Fruit fly (Drosophila melanogaster) S2 (cell line): ENCODE data around the gene CG14329.

Source experiments
- CG8478 ChIP-seq: fragments of >200 bp; optimal IDR thresholded peaks from 2 replicates; lab custom pipeline; 2018
- CTCF ChIP-seq, 2 experiments: fragments of >200 bp; optimal IDR thresholded peaks; 2 replicates each; lab custom pipeline; 2018

The CG14329 gene

DNA sequence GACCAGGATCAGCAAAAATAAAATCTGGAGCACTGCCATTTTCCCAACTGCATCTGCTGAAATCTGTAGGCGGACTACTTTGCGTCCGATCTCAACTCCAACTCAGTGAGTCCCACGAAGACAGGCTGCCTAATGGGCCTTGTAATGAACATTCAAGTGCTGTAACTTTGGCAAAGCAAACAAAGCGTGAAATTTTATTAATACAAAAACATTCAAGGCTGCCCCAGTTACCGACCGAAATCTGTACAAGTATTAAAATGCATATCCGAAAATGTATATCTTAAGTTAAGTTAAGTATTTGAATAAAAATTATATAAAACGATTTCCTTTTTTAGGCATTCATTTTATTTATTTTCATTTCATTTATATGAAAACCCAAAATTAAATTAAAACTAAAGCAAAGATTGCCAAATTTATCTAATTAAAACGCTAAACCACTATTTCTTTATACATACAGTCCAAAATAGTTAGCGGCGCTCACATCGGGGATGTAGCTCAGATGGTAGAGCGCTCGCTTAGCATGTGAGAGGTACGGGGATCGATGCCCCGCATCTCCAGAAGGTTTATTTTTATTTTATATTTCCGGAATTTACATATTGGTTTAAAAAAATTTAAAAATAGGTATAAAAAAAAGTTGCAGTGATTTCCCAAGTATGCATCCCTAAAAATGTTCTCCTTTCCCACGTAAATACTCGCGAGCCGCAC, 13.1 kb downstream of the CG14329 start, which contains the start of gene CG14323:
Gene CG14323, minus strand, starts transcription at position 51 of the 705 bp plus-strand sequence.
- no peak for TF ChIP-seq CTCF (optimal IDR thresholded peaks at IDR 0.05; lab: Kevin White, UChicago)
- no peak for TF ChIP-seq CG8478 (lab: Kevin White, UChicago)

DNA sequence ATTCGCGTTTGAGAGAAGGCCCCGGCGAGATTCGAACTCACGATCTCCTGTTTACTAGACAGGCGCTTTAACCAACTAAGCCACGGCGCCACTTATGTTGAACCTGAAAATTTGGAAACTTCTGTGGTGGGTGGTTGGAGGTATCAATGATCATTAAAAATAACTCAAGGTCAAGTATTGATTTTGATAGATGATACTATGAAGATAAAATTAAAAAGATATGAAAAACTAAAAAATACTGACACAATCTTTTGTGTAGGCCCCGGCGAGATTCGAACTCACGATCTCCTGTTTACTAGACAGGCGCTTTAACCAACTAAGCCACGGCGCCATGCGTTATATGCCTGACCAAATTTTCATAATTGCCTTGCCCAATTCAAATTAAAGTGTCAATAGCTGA, 15.4 kb downstream of the CG14329 start:
- TF ChIP-seq CG8478 (lab: Kevin White, UChicago), result no peak
- TF ChIP-seq CTCF (optimal IDR thresholded peaks at IDR 0.05; lab: Kevin White, UChicago), result no peak

DNA sequence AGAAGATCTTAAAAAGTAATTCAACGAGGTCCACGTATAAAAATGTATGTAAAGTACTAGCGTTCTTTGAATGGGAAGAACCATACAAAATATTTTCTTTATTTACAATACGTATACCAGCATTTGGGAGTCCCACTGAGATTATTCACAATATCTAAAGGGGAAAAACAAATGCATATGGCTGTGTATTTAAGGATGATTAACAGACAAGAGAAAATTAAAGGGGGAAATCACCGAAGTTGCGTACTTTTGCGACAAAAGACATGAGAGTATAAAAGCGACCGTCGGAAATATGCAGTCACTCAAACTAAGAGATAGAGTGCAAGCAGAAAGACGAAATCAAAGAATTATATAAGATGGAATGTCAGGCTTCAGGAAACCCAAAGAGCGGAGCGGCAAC, 15.8 kb downstream of the CG14329 start, which contains the start of gene AttD:
Gene AttD, plus strand, starts transcription at position 301 of the 400 bp plus-strand sequence.
- TF ChIP-seq CTCF (optimal IDR thresholded peaks at IDR 0.05; lab: Kevin White, UChicago) (no peak), CG8478 (lab: Kevin White, UChicago) (no peak)

DNA sequence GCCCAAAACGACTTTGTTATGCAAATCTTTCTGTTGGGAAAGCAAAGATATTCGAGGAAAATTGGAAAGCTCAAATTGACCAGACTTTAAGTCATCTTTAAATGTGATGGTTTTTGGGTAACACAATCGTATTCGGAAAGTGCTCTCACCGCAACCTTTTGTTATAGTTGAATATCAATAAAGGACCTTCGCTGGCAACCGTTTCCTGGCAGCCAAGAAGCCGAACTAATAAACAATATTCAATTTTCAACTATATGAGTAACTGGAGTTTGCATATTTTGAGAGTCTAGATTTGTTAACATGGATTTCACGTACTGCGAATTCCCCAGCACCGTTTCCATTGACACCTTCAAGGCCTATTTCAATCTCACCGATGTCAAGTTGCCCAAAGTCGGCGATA, 17.7 kb downstream of the CG14329 start, which contains the start of gene CG14325:
Gene CG14325, plus strand, starts transcription at position 301 of the 400 bp plus-strand sequence.
- no peak for TF ChIP-seq CG8478 (lab: Kevin White, UChicago)
- no peak for TF ChIP-seq CTCF (optimal IDR thresholded peaks at IDR 0.05; lab: Kevin White, UChicago)

DNA sequence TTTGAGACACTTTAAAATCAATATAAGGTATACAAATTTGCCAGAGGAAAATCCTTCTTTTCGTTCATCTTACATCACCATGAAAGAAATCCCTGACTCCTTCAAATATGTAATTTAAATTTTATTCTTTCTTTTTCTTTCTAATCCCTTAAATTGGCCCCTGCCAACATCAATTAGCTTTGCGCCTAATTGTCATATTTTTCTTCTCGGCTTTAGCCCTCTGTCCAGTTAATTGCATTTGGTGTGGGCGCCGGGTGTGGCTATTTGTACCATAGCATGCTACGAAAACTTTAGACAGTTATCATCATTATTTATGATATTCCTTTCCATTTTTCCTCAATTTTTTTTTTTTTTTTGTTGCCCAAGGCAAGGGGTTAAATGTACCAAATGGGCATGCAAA, 21.3 kb downstream of the CG14329 start, which contains the start of gene CG43175:
Gene CG43175, plus strand, starts transcription at position 301 of the 400 bp plus-strand sequence.
- TF ChIP-seq CTCF (optimal IDR thresholded peaks at IDR 0.05; lab: Kevin White, UChicago) (no peak), CG8478 (lab: Kevin White, UChicago) (no peak)

DNA sequence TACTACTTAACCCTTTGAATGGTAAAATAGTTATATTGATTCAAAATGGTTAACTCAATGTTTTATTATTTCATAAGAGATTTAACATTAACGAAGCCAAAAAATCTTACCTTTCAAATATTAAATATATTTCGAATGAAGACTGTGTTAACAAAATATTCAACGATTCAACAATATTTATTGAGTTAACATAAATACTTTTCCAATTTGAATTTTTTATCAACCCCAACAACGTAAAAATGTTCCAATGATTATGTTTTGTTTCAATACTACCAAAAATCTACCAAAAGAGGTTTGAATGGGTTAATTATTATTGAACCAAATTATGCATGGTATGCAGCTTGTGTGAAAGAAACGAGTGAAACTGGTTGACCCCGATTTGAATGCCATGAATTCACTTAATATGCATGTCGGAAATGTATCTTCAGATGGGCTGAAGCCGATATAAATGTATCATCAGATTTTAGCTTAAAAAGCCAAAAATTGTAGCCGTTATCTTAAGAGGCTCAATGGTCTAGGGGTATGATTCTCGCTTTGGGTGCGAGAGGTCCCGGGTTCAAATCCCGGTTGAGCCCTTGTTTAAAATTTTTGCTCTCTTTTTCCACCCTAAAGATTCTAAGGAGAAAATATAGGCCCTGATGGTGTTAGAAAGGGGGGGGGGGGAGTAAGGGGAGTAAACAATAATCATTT, 22.2 kb downstream of the CG14329 start:
- no peak for TF ChIP-seq CG8478 (lab: Kevin White, UChicago)
- TF ChIP-seq CTCF (optimal IDR thresholded peaks at IDR 0.05; lab: Kevin White, UChicago), result no peak

DNA sequence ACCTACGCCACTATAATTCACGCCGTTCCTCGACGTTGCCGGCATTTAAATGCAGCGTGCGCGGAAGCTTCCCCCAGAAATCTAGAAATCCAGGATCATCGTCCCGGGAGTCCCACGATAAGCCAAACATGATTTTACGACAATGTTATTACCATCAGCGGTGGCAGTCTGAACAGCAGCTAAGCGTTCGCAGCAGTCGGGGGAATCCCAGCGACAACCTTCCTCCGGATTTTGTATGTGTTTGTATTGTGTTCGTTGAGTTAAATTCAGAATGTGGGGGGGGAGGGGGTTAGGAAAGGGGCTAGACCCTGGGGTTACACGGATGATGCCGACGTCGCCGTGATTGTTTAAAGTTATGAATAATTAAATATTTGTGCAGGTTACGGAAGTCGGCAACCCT, 34.9 kb downstream of the CG14329 start:
- TF ChIP-seq CG8478 (lab: Kevin White, UChicago), result no peak

DNA sequence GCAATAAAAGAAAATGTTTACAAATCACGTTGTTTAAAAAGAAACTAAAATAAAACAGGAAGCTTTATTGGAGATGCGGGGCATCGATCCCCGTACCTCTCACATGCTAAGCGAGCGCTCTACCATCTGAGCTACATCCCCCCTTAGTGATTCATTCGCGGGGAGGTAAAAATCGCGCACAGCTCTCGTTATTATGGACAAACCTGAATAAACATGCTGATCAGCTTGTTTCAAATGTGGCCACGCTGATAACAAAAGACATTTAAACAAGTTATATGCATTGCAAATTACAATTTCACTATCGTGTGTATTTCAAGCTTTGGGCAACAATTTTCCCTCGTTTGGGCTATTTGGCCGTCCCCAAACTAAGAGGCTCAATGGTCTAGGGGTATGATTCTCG, 36.1 kb downstream of the CG14329 start:
- TF ChIP-seq CTCF (optimal IDR thresholded peaks at IDR 0.05; lab: Kevin White, UChicago) (no peak), CG8478 (lab: Kevin White, UChicago) (no peak)

DNA sequence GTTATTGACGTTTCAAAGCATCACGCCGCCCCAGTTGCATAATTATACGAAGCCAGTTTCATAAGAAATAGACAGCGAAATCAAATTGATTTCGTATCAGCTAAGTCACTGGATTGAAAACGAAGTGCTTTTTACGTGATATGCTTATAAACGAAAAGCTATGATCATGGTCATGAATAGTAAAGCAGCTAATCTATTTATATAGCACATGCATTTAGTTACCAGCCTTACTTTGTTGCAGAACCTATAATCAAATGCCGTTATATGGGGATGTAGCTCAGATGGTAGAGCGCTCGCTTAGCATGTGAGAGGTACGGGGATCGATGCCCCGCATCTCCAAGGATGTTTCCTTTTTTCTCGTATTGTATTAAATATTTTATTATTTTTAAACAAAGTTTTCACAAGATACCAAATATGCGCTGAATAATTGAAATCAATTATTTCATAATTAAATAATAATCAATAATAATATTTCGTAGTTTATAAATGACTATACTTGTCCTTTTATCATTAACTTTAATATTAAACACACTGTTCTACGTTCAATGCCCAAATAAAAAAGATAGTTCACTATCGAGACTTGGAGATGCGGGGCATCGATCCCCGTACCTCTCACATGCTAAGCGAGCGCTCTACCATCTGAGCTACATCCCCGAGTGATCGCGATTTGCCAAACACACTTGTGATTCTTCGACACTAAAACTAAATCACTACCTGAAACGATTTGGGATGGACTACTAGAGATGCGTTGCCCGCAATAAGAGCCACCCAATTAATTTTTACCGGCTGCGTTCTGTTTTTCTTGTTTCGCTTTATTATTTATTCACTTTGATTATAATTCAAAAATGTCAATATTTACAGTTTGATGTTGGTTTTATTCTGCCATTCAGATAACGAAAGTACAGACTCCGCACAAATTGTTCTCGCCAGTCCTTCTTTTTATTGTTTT, 37.2 kb downstream of the CG14329 start:
- no peak for TF ChIP-seq CG8478 (lab: Kevin White, UChicago)
- TF ChIP-seq CTCF (optimal IDR thresholded peaks at IDR 0.05; lab: Kevin White, UChicago), result no peak

DNA sequence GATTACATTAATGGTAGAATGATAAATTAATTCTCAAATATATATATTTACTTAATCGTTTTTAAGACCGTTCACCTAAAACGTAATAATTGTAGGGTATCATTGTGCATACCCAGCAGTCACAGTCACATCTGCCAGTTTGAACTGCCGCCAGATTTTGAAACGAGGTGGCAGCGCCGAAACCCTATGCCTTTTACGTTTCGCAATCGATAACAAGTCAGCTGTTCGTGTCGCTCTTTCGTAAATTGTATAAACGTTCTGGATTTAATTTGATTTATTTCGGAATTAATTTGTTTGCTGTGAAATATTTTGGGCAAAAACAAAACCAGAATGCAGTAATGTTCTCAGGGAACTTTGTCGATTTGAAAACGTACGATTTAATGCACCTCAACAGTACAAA, 38.3 kb downstream of the CG14329 start, which contains the start of gene CG14322:
Gene CG14322, plus strand, starts transcription at position 236 of the 400 bp plus-strand sequence.
- TF ChIP-seq CTCF (optimal IDR thresholded peaks at IDR 0.05; lab: Kevin White, UChicago) (no peak), CG8478 (lab: Kevin White, UChicago) (no peak)

DNA sequence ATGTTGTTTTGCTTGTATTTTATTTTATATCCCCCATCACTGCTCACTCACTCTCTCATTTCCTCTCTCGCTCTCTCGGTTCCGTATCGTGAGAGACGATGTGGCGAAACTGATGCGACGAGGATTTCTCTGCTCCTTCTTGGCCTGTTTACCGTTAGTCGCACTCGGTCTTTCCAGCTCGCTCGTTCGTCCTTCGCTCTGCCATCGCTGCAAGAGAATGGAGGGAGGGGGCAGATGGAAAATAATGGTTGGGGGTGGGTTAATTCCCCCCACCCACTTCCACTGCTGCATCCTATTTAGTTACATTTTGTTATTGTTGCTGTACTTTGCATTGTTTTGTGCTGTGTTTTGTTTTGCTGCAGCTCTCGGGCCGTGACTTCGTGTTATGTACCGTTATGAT, 44.7 kb downstream of the CG14329 start:
- TF ChIP-seq CTCF (optimal IDR thresholded peaks at IDR 0.05; lab: Kevin White, UChicago), result no peak
- TF ChIP-seq CG8478 (lab: Kevin White, UChicago), result no peak

DNA sequence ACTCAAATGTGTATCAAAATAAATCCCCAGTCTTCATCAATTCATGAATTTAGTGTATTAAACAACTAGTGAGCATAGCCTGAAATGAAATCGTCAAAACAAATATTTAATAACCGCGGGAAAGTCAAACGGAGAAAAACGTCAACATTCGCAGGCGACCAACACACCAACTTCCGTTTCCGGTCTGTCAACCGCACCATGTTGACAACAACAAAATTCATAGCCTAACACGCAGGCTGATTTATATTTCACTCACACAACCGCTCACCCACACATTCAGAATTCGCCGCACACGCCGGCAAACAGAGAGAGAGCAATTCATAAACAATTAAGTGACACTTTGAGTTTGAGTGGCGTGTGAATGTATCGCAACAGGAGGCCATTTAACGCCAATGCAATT, 45.9 kb downstream of the CG14329 start:
- TF ChIP-seq CTCF (optimal IDR thresholded peaks at IDR 0.05; lab: Kevin White, UChicago) (no peak), CG8478 (lab: Kevin White, UChicago) (no peak)

DNA sequence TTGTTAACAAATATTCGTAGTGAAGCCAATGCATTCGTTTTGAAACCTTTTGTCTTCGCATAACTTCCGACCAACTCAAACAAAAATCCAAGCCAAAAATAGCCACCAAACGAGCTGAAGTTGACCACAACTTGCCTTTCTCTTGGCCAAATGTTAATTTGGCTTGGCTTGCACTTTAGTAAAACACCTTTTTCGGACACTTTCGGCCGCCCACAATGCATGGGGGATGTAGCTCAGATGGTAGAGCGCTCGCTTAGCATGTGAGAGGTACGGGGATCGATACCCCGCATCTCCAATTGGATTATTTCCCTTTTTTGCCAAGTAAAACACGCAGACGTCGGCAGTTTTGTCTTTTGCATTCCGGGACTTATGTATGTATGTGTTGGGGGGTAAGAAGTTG, 47.8 kb downstream of the CG14329 start:
- TF ChIP-seq CTCF (optimal IDR thresholded peaks at IDR 0.05; lab: Kevin White, UChicago) (no peak), CG8478 (lab: Kevin White, UChicago) (no peak)
